Worm (Caenorhabditis elegans): Measurements from ENCODE around the gene C31H1.1.
A peak's percentile ranks its signal among the peaks of the same experiment; 100 is the strongest.

The C31H1.1 gene

DNA sequence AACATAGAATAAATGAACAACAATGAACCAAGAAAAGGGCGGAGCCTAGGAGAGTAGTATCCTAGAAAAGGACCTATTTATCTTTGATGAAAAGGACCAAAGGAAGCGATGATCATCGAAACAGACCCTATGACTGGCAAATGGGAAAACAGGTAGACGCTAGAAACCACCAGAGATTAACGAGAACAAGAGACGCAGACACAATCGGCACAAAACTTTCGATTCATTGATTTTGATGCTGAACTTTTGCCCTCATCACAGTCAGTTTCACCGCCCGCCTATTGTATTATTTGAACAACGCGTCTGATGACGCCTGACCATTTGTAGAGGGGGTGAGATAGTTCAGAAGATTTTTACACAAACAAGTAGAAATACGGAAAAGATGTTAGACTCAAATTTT is 31.6 kb upstream of the C31H1.1 start (continued):
- TF ChIP-seq aha-1 (tag; optimal IDR thresholded peaks at IDR 0.05) (no peak), lin-35 (GFP tag; optimal IDR thresholded peaks at IDR 0.05) (peak in 1 of 2 experiments; percentile 64), lin-14 (GFP tag; optimal IDR thresholded peaks at IDR 0.05) (peak; percentile 79), isw-1 (GFP tag; IDR thresholded peaks at IDR 0.05) (no peak), sox-4 (tag; optimal IDR thresholded peaks at IDR 0.05) (no peak), nhr-12 (tag; optimal IDR thresholded peaks at IDR 0.05) (no peak), sptf-1 (tag; optimal IDR thresholded peaks at IDR 0.05) (no peak), nhr-71 (tag; optimal IDR thresholded peaks at IDR 0.05) (peak; percentile 71), vab-15 (tag; optimal IDR thresholded peaks at IDR 0.05) (no peak), snu-23 (GFP tag; optimal IDR thresholded peaks at IDR 0.05) (peak; percentile 66), mab-9 (GFP tag; IDR thresholded peaks at IDR 0.05) (no peak), blmp-1 (tag; optimal IDR thresholded peaks at IDR 0.05) (peak; percentile 97), lsy-2 (tag; optimal IDR thresholded peaks at IDR 0.05) (peak in 1 of 2 experiments; percentile 30), elt-3 (tag; optimal IDR thresholded peaks at IDR 0.05) (peak in 3 of 6 experiments; percentile 36 to 81 (median 46)), efl-1 (optimal IDR thresholded peaks at IDR 0.05) (peak in 1 of 2 experiments; percentile 9), efl-1 (GFP tag; optimal IDR thresholded peaks at IDR 0.05 in 1 of 2) (no peak), ces-1 (GFP tag; optimal IDR thresholded peaks at IDR 0.05) (no peak), nhr-77 (tag; optimal IDR thresholded peaks at IDR 0.05) (no peak), rnt-1 (tag; optimal IDR thresholded peaks at IDR 0.05) (no peak), nhr-237 (tag; optimal IDR thresholded peaks at IDR 0.05) (no peak), tbx-2 (tag; optimal IDR thresholded peaks at IDR 0.05) (peak; percentile 28), hlh-4 (tag; optimal IDR thresholded peaks at IDR 0.05) (no peak), ets-5 (GFP tag; IDR thresholded peaks at IDR 0.05) (no peak), mef-2 (tag; optimal IDR thresholded peaks at IDR 0.05) (no peak), pax-3 (tag; optimal IDR thresholded peaks at IDR 0.05) (no peak), nhr-84 (tag; optimal IDR thresholded peaks at IDR 0.05) (no peak)

ce11 chrIV:5766804-5767203 is 30.4 kb upstream of the C31H1.1 start:
- TF ChIP-seq efl-1 (optimal IDR thresholded peaks at IDR 0.05): no peak
- TF ChIP-seq efl-1 (GFP tag; optimal IDR thresholded peaks at IDR 0.05 in 1 of 2): peak in 1 of 2 experiments; percentile 88
- TF ChIP-seq sox-4 (tag; optimal IDR thresholded peaks at IDR 0.05): no peak

ce11 chrIV:5778342-5778741 is 18.9 kb upstream of the C31H1.1 start:
- TF ChIP-seq lin-14 (GFP tag; optimal IDR thresholded peaks at IDR 0.05) (peak; percentile 64), elt-2 (tag; optimal IDR thresholded peaks at IDR 0.05) (peak; percentile 52), ztf-4 (tag; optimal IDR thresholded peaks at IDR 0.05) (no peak), vab-15 (tag; optimal IDR thresholded peaks at IDR 0.05) (no peak), jun-1 (tag; optimal IDR thresholded peaks at IDR 0.05) (peak; percentile 37), dpl-1 (GFP tag; optimal IDR thresholded peaks at IDR 0.05) (peak in 1 of 3 experiments; percentile 23), nhr-84 (tag; optimal IDR thresholded peaks at IDR 0.05) (no peak), nhr-47 (tag; optimal IDR thresholded peaks at IDR 0.05) (peak; percentile 49), hlh-4 (tag; optimal IDR thresholded peaks at IDR 0.05) (no peak), zip-4 (GFP tag; optimal IDR thresholded peaks at IDR 0.05) (no peak), ceh-88 (GFP tag; IDR thresholded peaks at IDR 0.05) (no peak), nhr-237 (tag; optimal IDR thresholded peaks at IDR 0.05) (no peak), snu-23 (GFP tag; optimal IDR thresholded peaks at IDR 0.05) (peak; percentile 62), nhr-20 (tag; optimal IDR thresholded peaks at IDR 0.05) (peak; percentile 93), nhr-11 (tag; optimal IDR thresholded peaks at IDR 0.05) (no peak), C16A3.4 (tag; optimal IDR thresholded peaks at IDR 0.05) (no peak), efl-1 (optimal IDR thresholded peaks at IDR 0.05) (no peak), efl-1 (GFP tag; optimal IDR thresholded peaks at IDR 0.05 in 1 of 2) (peak in 1 of 2 experiments; percentile 94), elt-3 (tag; optimal IDR thresholded peaks at IDR 0.05) (peak in 2 of 6 experiments; percentile 33 to 34), ceh-8 (GFP tag; optimal IDR thresholded peaks at IDR 0.05) (no peak), lsy-2 (tag; optimal IDR thresholded peaks at IDR 0.05) (no peak), tlp-1 (tag; optimal IDR thresholded peaks at IDR 0.05) (no peak), fkh-4 (tag; optimal IDR thresholded peaks at IDR 0.05; ENCODE audit: borderline replicate concordance) (no peak), nhr-85 (tag) (peak; percentile 95), lin-35 (GFP tag; optimal IDR thresholded peaks at IDR 0.05) (peak in 1 of 2 experiments; percentile 58), ceh-90 (tag; optimal IDR thresholded peaks at IDR 0.05) (no peak), unc-30 (tag; optimal IDR thresholded peaks at IDR 0.05) (no peak), isw-1 (GFP tag; IDR thresholded peaks at IDR 0.05) (no peak), lin-15B (tag; optimal IDR thresholded peaks at IDR 0.05) (no peak), alr-1 (tag; optimal IDR thresholded peaks at IDR 0.05; ENCODE audit: borderline replicate concordance) (no peak), mdl-1 (tag; optimal IDR thresholded peaks at IDR 0.05) (peak in 1 of 2 experiments; percentile 66), nhr-90 (tag; optimal IDR thresholded peaks at IDR 0.05; ENCODE audit: poor library complexity) (peak; percentile 82), egl-13 (tag; optimal IDR thresholded peaks at IDR 0.05) (no peak), fos-1 (tag; optimal IDR thresholded peaks at IDR 0.05) (no peak), tbx-2 (tag; optimal IDR thresholded peaks at IDR 0.05) (peak; percentile 77), rnt-1 (tag; optimal IDR thresholded peaks at IDR 0.05) (no peak)

Measured in whole organism, L1 larva.